Fruit fly (Drosophila melanogaster): ENCODE results near the gene tfc.

The tfc gene

dm6 chr3L:1302234-1302949 lies 46.1 kb downstream of the tfc start, which contains the start of the genes Rac1 and Acat2 (continued):
- TF ChIP-seq CG4617 (GFP tag; optimal IDR thresholded peaks at IDR 0.05; ENCODE audit: borderline replicate concordance) (peak; percentile 78), Ada2b (GFP tag; IDR thresholded peaks at IDR 0.05) (no peak), CG8388 (GFP tag; optimal IDR thresholded peaks at IDR 0.05) (no peak), CkIIα-i1 (GFP tag; IDR thresholded peaks at IDR 0.05) (no peak), CG2202 (tag; optimal IDR thresholded peaks at IDR 0.05) (no peak), CG6654 (GFP tag; optimal IDR thresholded peaks at IDR 0.05) (no peak), chif (GFP tag; optimal IDR thresholded peaks at IDR 0.05) (peak in 1 of 2 experiments; percentile 12), NfI (GFP tag; optimal IDR thresholded peaks at IDR 0.05) (no peak), BEAF-32 (GFP tag; optimal IDR thresholded peaks at IDR 0.05) (peak; percentile 54), CG9437 (GFP tag; optimal IDR thresholded peaks at IDR 0.05) (no peak), CG12744 (GFP tag; optimal IDR thresholded peaks at IDR 0.05) (no peak), CG34376 (GFP tag; optimal IDR thresholded peaks at IDR 0.05) (no peak), Nf-YA (GFP tag; IDR thresholded peaks at IDR 0.05) (no peak), fru (optimal IDR thresholded peaks at IDR 0.05) (no peak), CG8290 (GFP tag; optimal IDR thresholded peaks at IDR 0.05) (peak; percentile 9), CG8290 (tag; optimal IDR thresholded peaks at IDR 0.05) (no peak), CG2129 (GFP tag; IDR thresholded peaks at IDR 0.05; ENCODE audit: partially characterized antibody) (no peak), klu (GFP tag; IDR thresholded peaks at IDR 0.05) (no peak), CG34422 (GFP tag; IDR thresholded peaks at IDR 0.05) (no peak), sug (tag; optimal IDR thresholded peaks at IDR 0.05) (peak; percentile 37), gfzf (GFP tag; optimal IDR thresholded peaks at IDR 0.05) (peak; percentile 94), Mes4 (GFP tag; optimal IDR thresholded peaks at IDR 0.05) (peak; percentile 13), luna (GFP tag; optimal IDR thresholded peaks at IDR 0.05) (no peak), CG2116 (GFP tag; optimal IDR thresholded peaks at IDR 0.05) (peak; percentile 32), pho (GFP tag; optimal IDR thresholded peaks at IDR 0.05) (no peak), lilli (GFP tag; optimal IDR thresholded peaks at IDR 0.05) (peak; percentile 11), lab (GFP tag; optimal IDR thresholded peaks at IDR 0.05) (no peak), gce (GFP tag; IDR thresholded peaks at IDR 0.05) (no peak), CG7372 (GFP tag; IDR thresholded peaks at IDR 0.05) (no peak), CG12659 (GFP tag; optimal IDR thresholded peaks at IDR 0.05) (peak; percentile 72), bsh (GFP tag; optimal IDR thresholded peaks at IDR 0.05) (no peak), B-H2 (GFP tag; optimal IDR thresholded peaks at IDR 0.05) (no peak), CG18262 (tag; optimal IDR thresholded peaks at IDR 0.05) (peak; percentile 16), Atf3 (GFP tag; optimal IDR thresholded peaks at IDR 0.05) (no peak), caup (GFP tag; optimal IDR thresholded peaks at IDR 0.05; ENCODE audit: severe bottlenecking) (no peak), CG42726 (GFP tag; IDR thresholded peaks at IDR 0.05; ENCODE audit: partially characterized antibody) (no peak), CG33557 (GFP tag; optimal IDR thresholded peaks at IDR 0.05) (peak; percentile 25), otp (GFP tag; IDR thresholded peaks at IDR 0.05) (no peak), Hsf (GFP tag; optimal IDR thresholded peaks at IDR 0.05) (no peak), MESR4 (GFP tag; optimal IDR thresholded peaks at IDR 0.05) (peak; percentile 73), CG31388 (GFP tag; optimal IDR thresholded peaks at IDR 0.05) (no peak), Taf1 (GFP tag; IDR thresholded peaks at IDR 0.05) (no peak), CG17829 (tag; optimal IDR thresholded peaks at IDR 0.05) (peak; percentile 55), Vsx1 (GFP tag; optimal IDR thresholded peaks at IDR 0.05) (no peak), CG6683 (GFP tag; optimal IDR thresholded peaks at IDR 0.05) (no peak), CG11093 (GFP tag; IDR thresholded peaks at IDR 0.05) (no peak), Hand (GFP tag; optimal IDR thresholded peaks at IDR 0.05) (no peak), CG7987 (GFP tag; optimal IDR thresholded peaks at IDR 0.05) (no peak), CG7271 (tag; optimal IDR thresholded peaks at IDR 0.05) (no peak), CG6272 (GFP tag; IDR thresholded peaks at IDR 0.05) (no peak)

Measured in whole organism, embryonic.